Fruit fly (Drosophila melanogaster) whole organism, embryonic: ENCODE results near the gene ebd1.
A peak's percentile ranks its signal among the peaks of the same experiment; 100 is the strongest.

Experiments used
- BEAF-32 ChIP-seq: fragments of 200-800 bp; sonication (Bioruptor generic); optimal IDR thresholded peaks from 3 replicates; lab custom pipeline; 2017; ENCODE audit warnings: missing biosample characterization, missing genetic modification characterization, mild to moderate bottlenecking, moderate library complexity, missing genetic modification reagents
- CG11560 ChIP-seq: fragments of 200-800 bp; sonication (Bioruptor generic); IDR thresholded peaks from 3 replicates; pipeline ENCODE4 v1.3.6; 2022; ENCODE audit warnings: missing biosample characterization, missing genetic modification characterization
- CG16813 ChIP-seq: fragments of 200-800 bp; sonication (Bioruptor generic); IDR thresholded peaks from 3 replicates; pipeline ENCODE4 v1.3.6; 2022; ENCODE audit warnings: missing biosample characterization, missing genetic modification characterization; ENCODE audit not compliant: partially characterized antibody
- CG16863 ChIP-seq: fragments of 200-800 bp; sonication (Bioruptor generic); optimal IDR thresholded peaks from 3 replicates; lab custom pipeline; 2016; ENCODE audit warnings: missing biosample characterization, missing genetic modification characterization
- CG17612 ChIP-seq: fragments of 200-800 bp; sonication (Bioruptor generic); IDR thresholded peaks from 2 replicates; pipeline ENCODE4 v1.3.6; 2022; ENCODE audit warnings: missing biosample characterization, missing genetic modification characterization
- CG32772 ChIP-seq: fragments of 200-800 bp; sonication (Bioruptor generic); IDR thresholded peaks from 2 replicates; pipeline ENCODE4 v1.3.6; 2022; ENCODE audit warnings: missing biosample characterization, missing genetic modification characterization
- CG4282 ChIP-seq: fragments of 200-800 bp; sonication (Bioruptor generic); optimal IDR thresholded peaks from 2 replicates; lab custom pipeline; 2016; ENCODE audit warnings: missing biosample characterization, missing genetic modification characterization
- CG4854 ChIP-seq: fragments of 200-800 bp; sonication (Bioruptor generic); optimal IDR thresholded peaks from 2 replicates; lab custom pipeline; 2016; ENCODE audit warnings: missing biosample characterization, missing genetic modification characterization, inconsistent platforms
- CG9727 ChIP-seq: fragments of 200-800 bp; sonication (Bioruptor generic); optimal IDR thresholded peaks from 3 replicates; lab custom pipeline; 2017; ENCODE audit warnings: missing biosample characterization, mild to moderate bottlenecking, missing genetic modification characterization
- CG9817 ChIP-seq: fragments of 200-800 bp; sonication (Bioruptor generic); optimal IDR thresholded peaks from 2 replicates; lab custom pipeline; 2018; ENCODE audit warnings: missing biosample characterization, mild to moderate bottlenecking, missing genetic modification characterization, moderate library complexity
- Deaf1 ChIP-seq: fragments of 200-800 bp; optimal IDR thresholded peaks from 3 replicates; lab custom pipeline; 2019; ENCODE audit warnings: missing biosample characterization, mild to moderate bottlenecking, missing genetic modification characterization, moderate library complexity
- E2f2 ChIP-seq: fragments of 200-800 bp; sonication (Bioruptor generic); IDR thresholded peaks from 2 replicates; pipeline ENCODE4 v1.3.6; 2022; ENCODE audit warnings: missing biosample characterization, missing genetic modification characterization
- Ets97D ChIP-seq: fragments of 200-800 bp; sonication (Bioruptor generic); optimal IDR thresholded peaks from 3 replicates; lab custom pipeline; 2016; ENCODE audit warnings: missing biosample characterization, missing genetic modification characterization
- H15 ChIP-seq: fragments of 200-800 bp; sonication (Bioruptor generic); IDR thresholded peaks from 3 replicates; pipeline ENCODE4 v1.3.6; 2022; ENCODE audit warnings: missing biosample characterization, missing genetic modification characterization
- Hr3 ChIP-seq: fragments of 200-800 bp; sonication (Bioruptor generic); optimal IDR thresholded peaks from 3 replicates; lab custom pipeline; 2016; ENCODE audit warnings: missing biosample characterization, missing genetic modification characterization
- Hr78 ChIP-seq, 2 experiments: fragments of 200-800 bp in 1 of 2; fragments of >200 bp in 1 of 2; sonication (Bioruptor generic) in 1 of 2; optimal IDR thresholded peaks; 2 replicates each; lab custom pipeline; 2017 to 2019; ENCODE audit warnings: missing biosample characterization in 2 of 2, missing genetic modification characterization in 2 of 2, mild to moderate bottlenecking in 1 of 2, moderate library complexity in 1 of 2
- Lim3 ChIP-seq: fragments of 200-800 bp; sonication (Bioruptor generic); IDR thresholded peaks from 2 replicates; pipeline ENCODE4 v1.3.6; 2022; ENCODE audit warnings: missing biosample characterization, missing genetic modification characterization
- NFAT ChIP-seq: fragments of 200-800 bp; sonication (Bioruptor generic); IDR thresholded peaks from 2 replicates; pipeline ENCODE4 v1.3.6; 2022; ENCODE audit warnings: missing biosample characterization, missing genetic modification characterization
- Oli ChIP-seq: fragments of 200-800 bp; sonication (Bioruptor generic); optimal IDR thresholded peaks from 2 replicates; lab custom pipeline; 2018; ENCODE audit warnings: missing biosample characterization, mild to moderate bottlenecking, missing genetic modification characterization, moderate library complexity
- Pdp1 ChIP-seq, 2 experiments: fragments of 200-800 bp; sonication (Bioruptor generic); optimal IDR thresholded peaks; 3 replicates each; lab custom pipeline; 2016; ENCODE audit warnings: missing biosample characterization in 2 of 2, missing genetic modification characterization in 2 of 2, mild to moderate bottlenecking in 1 of 2, moderate library complexity in 1 of 2
- Ravus ChIP-seq: fragments of 200-800 bp; sonication (Bioruptor generic); IDR thresholded peaks from 2 replicates; pipeline ENCODE4 v1.3.6; 2022; ENCODE audit warnings: missing biosample characterization, missing genetic modification characterization
- Rfx ChIP-seq: fragments of 200-800 bp; sonication (Bioruptor generic); IDR thresholded peaks from 2 replicates; pipeline ENCODE4 v1.3.6; 2022; ENCODE audit warnings: missing biosample characterization, missing genetic modification characterization
- Spps ChIP-seq: fragments of 200-800 bp; sonication (Bioruptor generic); optimal IDR thresholded peaks from 2 replicates; lab custom pipeline; 2018; ENCODE audit warnings: missing biosample characterization, mild to moderate bottlenecking, missing genetic modification characterization
- Usf ChIP-seq: fragments of 200-800 bp; sonication (Bioruptor generic); optimal IDR thresholded peaks from 2 replicates; lab custom pipeline; 2017; ENCODE audit warnings: missing genotype, missing biosample characterization, missing genetic modification characterization
- Vsx1 ChIP-seq: fragments of 200-800 bp; sonication (Bioruptor generic); optimal IDR thresholded peaks from 2 replicates; lab custom pipeline; 2017; ENCODE audit warnings: missing biosample characterization, mild to moderate bottlenecking, missing genetic modification characterization, missing genetic modification reagents
- chm ChIP-seq: fragments of 200-800 bp; sonication (Bioruptor generic); IDR thresholded peaks from 2 replicates; pipeline ENCODE4 v1.3.6; 2022; ENCODE audit warnings: missing biosample characterization, missing genetic modification characterization
- exex ChIP-seq: fragments of 200-800 bp; sonication (Bioruptor generic); optimal IDR thresholded peaks from 4 replicates; lab custom pipeline; 2018; ENCODE audit warnings: missing biosample characterization, mild to moderate bottlenecking, missing genetic modification characterization, moderate library complexity
- fru ChIP-seq: fragments of >200 bp; optimal IDR thresholded peaks from 2 replicates; lab custom pipeline; 2017
- grn ChIP-seq: fragments of 200-800 bp; sonication (Bioruptor generic); optimal IDR thresholded peaks from 3 replicates; lab custom pipeline; 2017; ENCODE audit warnings: missing biosample characterization, missing genetic modification characterization
- hkb ChIP-seq, 2 experiments: fragments of 200-800 bp in 1 of 2; fragments of >200 bp in 1 of 2; sonication (Bioruptor generic) in 1 of 2; IDR thresholded peaks in 1 of 2; optimal IDR thresholded peaks in 1 of 2; 2 replicates each; pipeline versions ENCODE4 v1.3.6 to Lab custom; 2017 to 2022; ENCODE audit warnings: missing biosample characterization in 1 of 2, missing genetic modification characterization in 1 of 2
- hth ChIP-seq: fragments of >200 bp; optimal IDR thresholded peaks from 2 replicates; lab custom pipeline; 2017; ENCODE audit warnings: inconsistent platforms
- kni ChIP-seq: fragments of 200-800 bp; sonication (Bioruptor generic); optimal IDR thresholded peaks from 3 replicates; lab custom pipeline; 2017; ENCODE audit warnings: mild to moderate bottlenecking, missing biosample characterization, missing genetic modification reagents, missing genetic modification characterization
- lov ChIP-seq, 2 experiments: fragments of 200-800 bp in 1 of 2; fragments of >200 bp in 1 of 2; sonication (Bioruptor generic) in 1 of 2; IDR thresholded peaks in 1 of 2; optimal IDR thresholded peaks in 1 of 2; 2 replicates in 1 of 2; 3 replicates in 1 of 2; pipeline versions ENCODE4 v1.3.6 to Lab custom; 2017 to 2022; ENCODE audit warnings: missing biosample characterization in 1 of 2, missing genetic modification characterization in 1 of 2
- mld ChIP-seq: fragments of 200-800 bp; sonication (Bioruptor generic); IDR thresholded peaks from 3 replicates; pipeline ENCODE4 v1.3.6; 2022; ENCODE audit warnings: missing biosample characterization, missing genetic modification characterization; ENCODE audit not compliant: partially characterized antibody
- odd ChIP-seq: fragments of 200-800 bp; sonication (Bioruptor generic); optimal IDR thresholded peaks from 2 replicates; lab custom pipeline; 2017; ENCODE audit warnings: missing biosample characterization, mild to moderate bottlenecking, missing genetic modification characterization
- org-1 ChIP-seq: fragments of 200-800 bp; sonication (Bioruptor generic); optimal IDR thresholded peaks from 2 replicates; lab custom pipeline; 2017; ENCODE audit warnings: missing biosample characterization, missing genetic modification characterization
- otp ChIP-seq: fragments of 200-800 bp; sonication (Bioruptor generic); IDR thresholded peaks from 3 replicates; pipeline ENCODE4, ENCODE4 v1.3.6; 2022; ENCODE audit warnings: missing biosample characterization, missing genetic modification characterization
- row ChIP-seq: fragments of 200-800 bp; sonication (Bioruptor generic); IDR thresholded peaks from 3 replicates; pipeline ENCODE4 v1.3.6; 2022; ENCODE audit warnings: missing biosample characterization, missing genetic modification characterization
- run ChIP-seq: fragments of 200-800 bp; sonication (Bioruptor generic); optimal IDR thresholded peaks from 3 replicates; lab custom pipeline; 2018; ENCODE audit warnings: missing biosample characterization, mild to moderate bottlenecking, missing genetic modification characterization
- salm ChIP-seq: fragments of 200-800 bp; sonication (Bioruptor generic); optimal IDR thresholded peaks from 2 replicates; lab custom pipeline; 2018; ENCODE audit warnings: missing biosample characterization, mild to moderate bottlenecking, missing genetic modification characterization
- sd ChIP-seq: fragments of 200-800 bp; sonication (Bioruptor generic); optimal IDR thresholded peaks from 3 replicates; lab custom pipeline; 2018; ENCODE audit warnings: missing biosample characterization, mild to moderate bottlenecking, missing genetic modification characterization, moderate library complexity
- sens ChIP-seq: fragments of 200-800 bp; sonication (Bioruptor generic); peaks from one replicate; lab custom pipeline; 2016; ENCODE audit warnings: missing biosample characterization, missing genetic modification characterization
- so ChIP-seq: fragments of 200-800 bp; sonication (Bioruptor generic); IDR thresholded peaks from 3 replicates; pipeline ENCODE4 v1.3.6; 2022; ENCODE audit warnings: missing biosample characterization, missing genetic modification characterization
- sqz ChIP-seq: fragments of 200-800 bp; sonication (Bioruptor generic); optimal IDR thresholded peaks from 3 replicates; lab custom pipeline; 2018; ENCODE audit warnings: missing biosample characterization, mild to moderate bottlenecking, missing genetic modification characterization
- trh ChIP-seq: fragments of 200-800 bp; sonication (Bioruptor generic); optimal IDR thresholded peaks from 2 replicates; lab custom pipeline; 2016; ENCODE audit warnings: missing biosample characterization, missing genetic modification characterization

ebd1 gene

DNA sequence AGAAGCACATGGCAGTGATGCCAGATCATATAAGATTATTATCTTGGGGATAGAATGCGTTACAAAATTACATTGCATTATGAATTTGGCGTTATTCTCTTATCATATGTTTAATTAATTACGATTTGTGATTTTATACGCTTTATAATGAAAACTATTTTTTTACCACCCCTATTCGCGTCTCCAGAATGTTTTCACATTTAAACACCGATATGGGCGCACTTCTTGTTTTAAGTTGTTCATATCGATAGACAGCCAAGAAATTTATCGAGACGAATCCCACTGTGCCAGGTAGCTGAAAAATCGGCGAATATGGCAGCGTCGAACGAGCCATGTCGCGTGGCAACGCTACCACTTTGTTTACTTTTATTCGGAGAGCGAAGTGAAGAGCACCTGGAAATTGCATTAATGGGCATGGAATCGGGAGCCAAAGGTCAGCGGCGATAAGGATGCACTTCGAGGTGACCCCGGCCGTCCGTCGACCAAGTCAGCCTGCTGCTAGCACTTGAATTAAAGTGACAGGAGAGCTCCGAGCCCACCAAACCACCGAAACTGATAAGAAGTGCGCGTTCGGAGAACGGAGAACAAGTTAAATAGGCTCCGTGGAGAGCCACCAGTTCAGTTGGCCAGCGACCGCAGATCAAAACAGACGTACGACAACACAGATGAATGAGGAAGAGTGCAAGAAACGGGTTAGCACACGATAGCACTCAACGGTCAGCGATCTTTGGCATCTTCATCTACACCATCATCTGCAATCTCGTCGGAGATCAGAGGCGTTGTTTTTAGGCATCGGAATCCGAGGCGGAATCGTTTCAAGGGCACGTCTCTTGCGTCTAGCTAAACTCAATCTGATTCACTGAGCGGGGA is 37.0 kb downstream of the ebd1 start, which contains the start of gene Gale (continued):
- TF ChIP-seq exex = peak; percentile 32
- peak; percentile 88 for TF ChIP-seq E2f2
- TF ChIP-seq Ets97D = peak; percentile 85
- peak; percentile 65 for TF ChIP-seq CG16813
- TF ChIP-seq org-1 (GFP tag; lab: Kevin White, UChicago) = no peak
- no peak for TF ChIP-seq salm
- TF ChIP-seq BEAF-32 = peak; percentile 66
- TF ChIP-seq CG11560 = peak; percentile 55; the same call in 2 of the 3 replicates
- TF ChIP-seq, all 482 proteins: peak for 108

dm6 chr3L:647529-647928 is 37.8 kb downstream of the ebd1 start:
- TF ChIP-seq Deaf1 (tag; lab: Kevin White, UChicago) (peak; percentile 31), run (tag; lab: Kevin White, UChicago) (peak; percentile 65), hth (no peak), sd (tag; lab: Kevin White, UChicago) (peak; percentile 87), Hr78 (GFP tag; optimal IDR thresholded peaks at IDR 0.05; lab: Kevin White, UChicago) (peak in 1 of 2 experiments; percentile 88), fru (lab: Kevin White, UChicago) (no peak), exex (peak; percentile 67), CG9727 (GFP tag; lab: Kevin White, UChicago) (no peak), Usf (GFP tag; lab: Kevin White, UChicago) (no peak), sens (GFP tag; lab: Kevin White, UChicago) (peak; percentile 58), grn (GFP tag; lab: Kevin White, UChicago) (peak; percentile 61), mld (GFP tag; lab: Robert Waterston, UW) (no peak), Pdp1 (GFP tag; optimal IDR thresholded peaks at IDR 0.05; lab: Kevin White, UChicago) (peak in 1 of 2 experiments; percentile 23)
- TF ChIP-seq, all 482 proteins: peak for 8

DNA sequence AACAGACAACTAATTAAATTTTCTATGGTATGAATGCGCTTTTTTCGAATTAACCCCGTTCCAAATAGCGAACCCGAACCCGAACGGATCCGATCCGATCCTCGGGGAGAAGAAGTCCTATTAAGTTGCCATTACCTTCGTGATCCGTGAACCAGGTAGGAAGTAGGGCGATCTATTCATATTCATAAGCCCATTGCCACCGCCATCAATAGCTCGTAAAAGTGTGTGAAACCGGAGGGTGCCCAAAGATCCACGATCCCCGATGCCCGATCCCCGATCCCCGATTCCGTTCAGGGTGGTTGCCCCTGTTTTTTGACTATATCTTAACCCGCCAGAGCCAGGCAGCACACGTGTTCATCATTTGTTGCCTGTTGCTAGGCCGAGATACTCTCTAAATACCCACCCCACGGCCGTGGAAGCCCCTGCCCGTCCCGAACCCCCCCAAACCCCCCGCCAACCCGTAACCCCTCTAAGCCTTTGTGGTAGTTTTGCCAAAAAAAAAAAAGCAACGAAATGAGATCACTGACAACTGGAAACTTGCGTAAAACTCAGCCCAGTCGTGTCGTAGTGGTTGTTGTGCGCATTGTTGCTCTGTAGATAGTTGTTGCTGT is 39.8 kb downstream of the ebd1 start:
- TF ChIP-seq trh (GFP tag; lab: Kevin White, UChicago) (no peak), lov (optimal IDR thresholded peaks at IDR 0.05; lab: Kevin White, UChicago) (no peak), lov (GFP tag; IDR thresholded peaks at IDR 0.05; lab: Robert Waterston, UW) (no peak), Ravus (GFP tag; lab: Robert Waterston, UW) (no peak), Hr3 (no peak), Oli (tag; lab: Kevin White, UChicago) (no peak), odd (GFP tag; lab: Kevin White, UChicago) (no peak), CG32772 (no peak), otp (0 out of 3 replicates have a peak, but pooled peaks have one; percentile 37), CG4854 (GFP tag; lab: Kevin White, UChicago) (no peak), sqz (GFP tag; lab: Kevin White, UChicago) (peak; percentile 39), Vsx1 (GFP tag; lab: Kevin White, UChicago) (no peak), kni (GFP tag; lab: Kevin White, UChicago) (peak; percentile 27), row (GFP tag; lab: Robert Waterston, UW) (no peak), sens (GFP tag; lab: Kevin White, UChicago) (no peak), H15 (GFP tag; lab: Robert Waterston, UW) (no peak), Usf (GFP tag; lab: Kevin White, UChicago) (no peak), CG17612 (GFP tag; lab: Robert Waterston, UW) (no peak), NFAT (GFP tag; lab: Robert Waterston, UW) (no peak), Lim3 (no peak), hkb (optimal IDR thresholded peaks at IDR 0.05; lab: Kevin White, UChicago) (no peak), hkb (GFP tag; IDR thresholded peaks at IDR 0.05; lab: Robert Waterston, UW) (0 out of 2 replicates have a peak, but pooled peaks have one; percentile 11), Rfx (GFP tag; lab: Robert Waterston, UW) (no peak), CG16863 (GFP tag; lab: Kevin White, UChicago) (no peak), Spps (tag; lab: Kevin White, UChicago) (no peak), chm (GFP tag; lab: Robert Waterston, UW) (peak; percentile 10; the same call in 1 of the 2 replicates), CG4282 (GFP tag; lab: Kevin White, UChicago) (no peak), CG9817 (tag; lab: Kevin White, UChicago) (no peak), so (GFP tag; lab: Robert Waterston, UW) (no peak)
